Fruit fly (Drosophila melanogaster) whole organism, embryonic: ENCODE measurements around the gene nop5.

ENCODE experiments used
- ATbp ChIP-seq: fragments of 200-800 bp; sonication (Bioruptor generic); optimal IDR thresholded peaks from 2 replicates; lab custom pipeline; 2017; ENCODE audit warnings: missing biosample characterization, mild to moderate bottlenecking, missing genetic modification characterization, missing genetic modification reagents
- Adf1 ChIP-seq: fragments of 200-800 bp; sonication (Bioruptor generic); IDR thresholded peaks from 2 replicates; pipeline ENCODE4 v1.3.6; 2022; ENCODE audit warnings: missing biosample characterization, missing genetic modification characterization
- Atf3 ChIP-seq: fragments of 200-800 bp; sonication (Bioruptor generic); optimal IDR thresholded peaks from 3 replicates; lab custom pipeline; 2016; ENCODE audit warnings: missing biosample characterization, missing genetic modification characterization
- CG10147 ChIP-seq: fragments of 200-800 bp; sonication (Bioruptor generic); optimal IDR thresholded peaks from 2 replicates; lab custom pipeline; 2019; ENCODE audit warnings: missing biosample characterization, mild to moderate bottlenecking, missing genetic modification characterization, moderate library complexity
- CG1024 ChIP-seq: fragments of 200-800 bp; sonication (Bioruptor generic); IDR thresholded peaks from 2 replicates; pipeline ENCODE4 v1.3.6; 2022; ENCODE audit warnings: missing biosample characterization, missing genetic modification characterization
- CG10267 ChIP-seq: fragments of 200-800 bp; sonication (Bioruptor generic); optimal IDR thresholded peaks from 2 replicates; lab custom pipeline; 2018; ENCODE audit warnings: missing biosample characterization, mild to moderate bottlenecking, missing genetic modification characterization, moderate library complexity
- CG10431 ChIP-seq: fragments of 200-800 bp; sonication (Bioruptor generic); optimal IDR thresholded peaks from 3 replicates; lab custom pipeline; 2018; ENCODE audit warnings: missing biosample characterization, mild to moderate bottlenecking, missing genetic modification characterization
- CG12071 ChIP-seq: fragments of 200-800 bp; sonication (Bioruptor generic); optimal IDR thresholded peaks from 3 replicates; lab custom pipeline; 2018; ENCODE audit warnings: missing biosample characterization, mild to moderate bottlenecking, missing genetic modification characterization
- CG12769 ChIP-seq: fragments of 200-800 bp; sonication (Bioruptor generic); optimal IDR thresholded peaks from 2 replicates; lab custom pipeline; 2019; ENCODE audit warnings: missing biosample characterization, mild to moderate bottlenecking, missing genetic modification characterization, moderate library complexity
- CG14710 ChIP-seq: fragments of 200-800 bp; sonication (Bioruptor generic); optimal IDR thresholded peaks from 3 replicates; lab custom pipeline; 2019; ENCODE audit warnings: missing biosample characterization, mild to moderate bottlenecking, missing genetic modification characterization, moderate library complexity
- CG15601 ChIP-seq: fragments of 200-800 bp; sonication (Bioruptor generic); optimal IDR thresholded peaks from 3 replicates; lab custom pipeline; 2019; ENCODE audit warnings: missing biosample characterization, mild to moderate bottlenecking, missing genetic modification characterization, moderate library complexity
- CG1603 ChIP-seq: fragments of 200-800 bp; sonication (Bioruptor generic); optimal IDR thresholded peaks from 2 replicates; lab custom pipeline; 2019; ENCODE audit warnings: missing biosample characterization, mild to moderate bottlenecking, missing genetic modification characterization, moderate library complexity
- CG1647 ChIP-seq: fragments of 200-800 bp; sonication (Bioruptor generic); optimal IDR thresholded peaks from 3 replicates; lab custom pipeline; 2016; ENCODE audit warnings: missing biosample characterization, missing genetic modification characterization
- CG16863 ChIP-seq: fragments of 200-800 bp; sonication (Bioruptor generic); optimal IDR thresholded peaks from 3 replicates; lab custom pipeline; 2016; ENCODE audit warnings: missing biosample characterization, missing genetic modification characterization
- CG17186 ChIP-seq: fragments of 200-800 bp; sonication (Bioruptor generic); optimal IDR thresholded peaks from 3 replicates; lab custom pipeline; 2017; ENCODE audit warnings: missing biosample characterization, missing genetic modification reagents, missing genetic modification characterization
- CG18011 ChIP-seq: fragments of 200-800 bp; sonication (Bioruptor generic); optimal IDR thresholded peaks from 2 replicates; lab custom pipeline; 2017; ENCODE audit warnings: missing biosample characterization, missing genetic modification characterization, mild to moderate bottlenecking, moderate library complexity, missing genotype
- CG3281 ChIP-seq: fragments of 200-800 bp; sonication (Bioruptor generic); optimal IDR thresholded peaks from 3 replicates; lab custom pipeline; 2017; ENCODE audit warnings: missing biosample characterization, mild to moderate bottlenecking, missing genetic modification characterization
- CG4730 ChIP-seq: fragments of 200-800 bp; sonication (Bioruptor generic); IDR thresholded peaks from 2 replicates; pipeline ENCODE4 v1.3.6; 2022; ENCODE audit warnings: missing biosample characterization, missing genetic modification characterization
- CG4820 ChIP-seq: fragments of 200-800 bp; sonication (Bioruptor generic); optimal IDR thresholded peaks from 3 replicates; lab custom pipeline; 2016; ENCODE audit warnings: missing biosample characterization, missing genetic modification characterization
- CG7928 ChIP-seq: fragments of 200-800 bp; sonication (Bioruptor generic); optimal IDR thresholded peaks from 2 replicates; lab custom pipeline; 2017; ENCODE audit warnings: missing biosample characterization, mild to moderate bottlenecking, missing genetic modification characterization
- CG9797 ChIP-seq: fragments of 200-800 bp; sonication (Bioruptor generic); optimal IDR thresholded peaks from 3 replicates; lab custom pipeline; 2018; ENCODE audit warnings: missing biosample characterization, mild to moderate bottlenecking, missing genetic modification characterization
- Chrac-16 ChIP-seq: fragments of 200-800 bp; sonication (Bioruptor generic); optimal IDR thresholded peaks from 3 replicates; lab custom pipeline; 2016; ENCODE audit warnings: missing biosample characterization, missing genetic modification characterization
- CkIIα-i1 ChIP-seq: fragments of 200-800 bp; sonication (Bioruptor generic); IDR thresholded peaks from 2 replicates; pipeline ENCODE4 v1.3.6; 2022; ENCODE audit warnings: missing biosample characterization, missing genetic modification characterization
- Dll ChIP-seq: fragments of 200-800 bp; sonication (Bioruptor generic); IDR thresholded peaks from 4 replicates; pipeline ENCODE4 v1.3.6; 2022; ENCODE audit warnings: missing biosample characterization, missing genetic modification characterization; ENCODE audit not compliant: partially characterized antibody
- HmgD ChIP-seq: fragments of 200-800 bp; sonication (Bioruptor generic); optimal IDR thresholded peaks from 3 replicates; lab custom pipeline; 2016; ENCODE audit warnings: missing biosample characterization, missing genetic modification characterization
- Hr78 ChIP-seq, 2 experiments: fragments of 200-800 bp in 1 of 2; fragments of >200 bp in 1 of 2; sonication (Bioruptor generic) in 1 of 2; optimal IDR thresholded peaks; 2 replicates each; lab custom pipeline; 2017 to 2019; ENCODE audit warnings: missing biosample characterization in 2 of 2, missing genetic modification characterization in 2 of 2, mild to moderate bottlenecking in 1 of 2, moderate library complexity in 1 of 2
- Lim3 ChIP-seq: fragments of 200-800 bp; sonication (Bioruptor generic); IDR thresholded peaks from 2 replicates; pipeline ENCODE4 v1.3.6; 2022; ENCODE audit warnings: missing biosample characterization, missing genetic modification characterization
- Med ChIP-seq: fragments of 200-800 bp; sonication (Bioruptor generic); peaks from one replicate; lab custom pipeline; 2016; ENCODE audit warnings: missing biosample characterization, missing genetic modification characterization, mild to moderate bottlenecking, inconsistent platforms, moderate library complexity
- NC2α ChIP-seq: fragments of 200-800 bp; sonication (Bioruptor generic); optimal IDR thresholded peaks from 2 replicates; lab custom pipeline; 2016; ENCODE audit warnings: missing biosample characterization, missing genetic modification characterization
- Nf-YC ChIP-seq: fragments of 200-800 bp; optimal IDR thresholded peaks from 3 replicates; lab custom pipeline; 2019; ENCODE audit warnings: missing biosample characterization, mild to moderate bottlenecking, missing genetic modification characterization, moderate library complexity
- Poxn ChIP-seq: fragments of 200-800 bp; sonication (Bioruptor generic); IDR thresholded peaks from 2 replicates; pipeline ENCODE4 v1.3.6; 2022; ENCODE audit warnings: missing biosample characterization, missing genetic modification characterization
- Ptx1 ChIP-seq: fragments of 200-800 bp; sonication (Bioruptor generic); IDR thresholded peaks from 2 replicates; pipeline ENCODE4 v1.3.6; 2022; ENCODE audit warnings: missing biosample characterization, missing genetic modification characterization
- Sin3A ChIP-seq: fragments of >200 bp; optimal IDR thresholded peaks from 2 replicates; lab custom pipeline; 2018
- Ssrp ChIP-seq: fragments of 200-800 bp; sonication (Bioruptor generic); optimal IDR thresholded peaks from 2 replicates; lab custom pipeline; 2018; ENCODE audit warnings: missing biosample characterization, mild to moderate bottlenecking, missing genetic modification characterization, moderate library complexity
- Taf1 ChIP-seq: fragments of 200-800 bp; sonication (Bioruptor generic); IDR thresholded peaks from 2 replicates; pipeline ENCODE4 v1.3.6; 2022; ENCODE audit warnings: missing biosample characterization, missing genetic modification characterization
- ase ChIP-seq: fragments of 200-800 bp; sonication (Bioruptor generic); IDR thresholded peaks from 3 replicates; pipeline ENCODE4 v1.3.6; 2022; ENCODE audit warnings: missing biosample characterization, missing genetic modification characterization
- cas ChIP-seq: fragments of 200-800 bp; sonication (Bioruptor generic); IDR thresholded peaks from 2 replicates; pipeline ENCODE4 v1.3.6; 2022; ENCODE audit warnings: missing biosample characterization, missing genetic modification characterization
- eyg ChIP-seq: fragments of 200-800 bp; sonication (Bioruptor generic); optimal IDR thresholded peaks from 3 replicates; lab custom pipeline; 2016; ENCODE audit warnings: missing biosample characterization, missing genetic modification characterization
- fd96Cb ChIP-seq: fragments of 200-800 bp; sonication (Bioruptor generic); optimal IDR thresholded peaks from 2 replicates; lab custom pipeline; 2018; ENCODE audit warnings: missing biosample characterization, mild to moderate bottlenecking, missing genetic modification characterization, moderate library complexity
- gcm2 ChIP-seq: fragments of 200-800 bp; sonication (Bioruptor generic); optimal IDR thresholded peaks from 2 replicates; lab custom pipeline; 2016; ENCODE audit warnings: missing biosample characterization, missing genetic modification characterization
- gro ChIP-seq: fragments of 200-800 bp; sonication (Bioruptor generic); optimal IDR thresholded peaks from 2 replicates; lab custom pipeline; 2016; ENCODE audit warnings: missing biosample characterization, missing genetic modification characterization
- hbn ChIP-seq: fragments of 200-800 bp; sonication (Bioruptor generic); IDR thresholded peaks from 2 replicates; pipeline ENCODE4 v1.3.6; 2022; ENCODE audit warnings: missing biosample characterization, missing genetic modification characterization; ENCODE audit not compliant: partially characterized antibody
- insv ChIP-seq, 2 experiments: fragments of 200-800 bp; sonication (Bioruptor generic); optimal IDR thresholded peaks; 3 replicates each; lab custom pipeline; 2016 to 2018; ENCODE audit warnings: missing biosample characterization in 2 of 2, missing genetic modification characterization in 2 of 2
- inv ChIP-seq: fragments of 200-800 bp; sonication (Bioruptor generic); IDR thresholded peaks from 2 replicates; pipeline ENCODE4 v1.3.6; 2022; ENCODE audit warnings: missing biosample characterization, missing genetic modification characterization; ENCODE audit not compliant: partially characterized antibody
- luna ChIP-seq: fragments of 200-800 bp; sonication (Bioruptor generic); optimal IDR thresholded peaks from 2 replicates; lab custom pipeline; 2016; ENCODE audit warnings: missing biosample characterization, missing genetic modification characterization
- pho ChIP-seq: fragments of 200-800 bp; sonication (Bioruptor generic); optimal IDR thresholded peaks from 2 replicates; lab custom pipeline; 2016; ENCODE audit warnings: missing biosample characterization, missing genetic modification characterization
- tio ChIP-seq: fragments of 200-800 bp; sonication (Bioruptor generic); optimal IDR thresholded peaks from 2 replicates; lab custom pipeline; 2017; ENCODE audit warnings: missing biosample characterization, missing genetic modification characterization, inconsistent platforms
- twi ChIP-seq: fragments of 200-800 bp; optimal IDR thresholded peaks from 2 replicates; lab custom pipeline; 2019; ENCODE audit warnings: missing biosample characterization, mild to moderate bottlenecking, missing genetic modification characterization, moderate library complexity
- unpg ChIP-seq: fragments of 200-800 bp; sonication (Bioruptor generic); optimal IDR thresholded peaks from 3 replicates; lab custom pipeline; 2018; ENCODE audit warnings: missing biosample characterization, mild to moderate bottlenecking, missing genetic modification characterization, moderate library complexity
- usp ChIP-seq: fragments of >200 bp; optimal IDR thresholded peaks from 2 replicates; lab custom pipeline; 2017; ENCODE audit warnings: missing biosample characterization, missing genetic modification characterization

The nop5 gene

DNA sequence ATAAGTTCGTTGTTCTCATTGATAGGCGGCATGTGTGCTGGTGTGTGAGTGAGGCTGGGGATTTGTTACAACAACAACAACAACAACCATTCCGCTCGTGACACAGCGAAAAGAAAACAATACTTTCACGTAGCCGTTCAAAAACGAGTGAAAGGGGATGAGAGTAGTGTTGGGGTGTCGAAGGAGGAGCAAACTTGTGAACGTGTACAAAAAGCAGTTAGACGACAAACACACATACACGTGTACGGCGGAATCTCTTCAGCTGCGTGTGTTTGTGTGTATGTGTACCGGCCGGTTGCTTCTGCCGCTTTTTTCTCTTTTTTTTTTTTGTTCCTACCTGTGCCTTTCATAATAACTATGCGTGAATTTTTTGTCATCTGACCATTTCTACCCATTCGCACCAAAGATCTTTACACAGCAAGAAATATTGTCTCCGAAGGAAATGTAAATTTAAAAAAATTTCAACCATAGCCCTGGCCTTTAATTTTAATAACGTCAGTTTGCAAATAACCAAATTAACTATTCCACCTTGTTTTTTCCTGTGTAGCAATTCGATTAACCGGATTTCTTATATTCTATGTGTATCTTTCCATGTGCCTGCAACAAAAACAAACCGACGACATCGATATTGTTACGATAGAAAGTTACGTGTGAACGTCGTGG lies 3.7 kb upstream of the nop5 start (continued):
- no peak; the same call in 1 of the 2 replicates for TF ChIP-seq CG4730 (GFP tag; lab: Robert Waterston, UW)
- TF ChIP-seq CG10267 (tag; lab: Kevin White, UChicago) = peak; percentile 69
- TF ChIP-seq Med (GFP tag; lab: Kevin White, UChicago) = peak; percentile 93
- TF ChIP-seq HmgD (GFP tag; lab: Kevin White, UChicago) = no peak
- no peak for TF ChIP-seq insv (GFP tag; optimal IDR thresholded peaks at IDR 0.05; lab: Kevin White, UChicago)
- TF ChIP-seq CG14710 = peak; percentile 60
- peak; percentile 72 for TF ChIP-seq CG4820 (GFP tag; lab: Kevin White, UChicago)
- peak; percentile 50 for TF ChIP-seq pho (GFP tag; lab: Kevin White, UChicago)
- peak; percentile 66 for TF ChIP-seq fd96Cb (tag; lab: Kevin White, UChicago)
- peak; percentile 62 for TF ChIP-seq Chrac-16 (GFP tag; lab: Kevin White, UChicago)
- TF ChIP-seq gcm2 (GFP tag; lab: Kevin White, UChicago) = peak; percentile 8
- TF ChIP-seq eyg (GFP tag; lab: Kevin White, UChicago) = no peak
- no peak for TF ChIP-seq Taf1
- no peak for TF ChIP-seq twi (tag; lab: Kevin White, UChicago)
- TF ChIP-seq usp (GFP tag; lab: Kevin White, UChicago) = no peak
- TF ChIP-seq gro (GFP tag; lab: Kevin White, UChicago) = no peak
- TF ChIP-seq CG17186 = no peak
- no peak for TF ChIP-seq CG7928 (GFP tag; lab: Kevin White, UChicago)
- peak; percentile 46 for TF ChIP-seq CG16863 (GFP tag; lab: Kevin White, UChicago)
- no peak for TF ChIP-seq CG12071
- no peak for TF ChIP-seq Poxn (GFP tag; lab: Robert Waterston, UW)
- peak; percentile 61 for TF ChIP-seq CG12769 (tag; lab: Kevin White, UChicago)
- peak; percentile 33; the same call in 1 of the 2 replicates for TF ChIP-seq Adf1 (GFP tag; lab: Robert Waterston, UW)
- peak; percentile 43 for TF ChIP-seq CG18011 (GFP tag; lab: Kevin White, UChicago)
- no peak; the same call in none of the 2 replicates for TF ChIP-seq CG1024 (GFP tag; lab: Robert Waterston, UW)
- TF ChIP-seq Atf3 (GFP tag; lab: Kevin White, UChicago) = no peak
- no peak for TF ChIP-seq Lim3 (GFP tag; lab: Robert Waterston, UW)
- peak; percentile 41 for TF ChIP-seq CG10431
- TF ChIP-seq CG3281 (GFP tag; lab: Kevin White, UChicago) = peak; percentile 56
- peak; percentile 57 for TF ChIP-seq CG10147
- no peak for TF ChIP-seq hbn
- no peak for TF ChIP-seq cas (GFP tag; lab: Robert Waterston, UW)
- TF ChIP-seq luna = peak; percentile 33
- TF ChIP-seq CG1647 (GFP tag; lab: Kevin White, UChicago) = no peak
- peak; percentile 59 for TF ChIP-seq CG15601 (tag; lab: Kevin White, UChicago)
- TF ChIP-seq CkIIα-i1 = no peak
- TF ChIP-seq Ssrp (tag; lab: Kevin White, UChicago) = peak; percentile 69
- no peak for TF ChIP-seq inv
- TF ChIP-seq NC2α (GFP tag; lab: Kevin White, UChicago) = peak; percentile 7
- no peak for TF ChIP-seq tio (GFP tag; lab: Kevin White, UChicago)
- TF ChIP-seq unpg (GFP tag; lab: Kevin White, UChicago) = no peak
- peak; percentile 69 for TF ChIP-seq ATbp (GFP tag; lab: Kevin White, UChicago)
- no peak; the same call in none of the 3 replicates for TF ChIP-seq ase (GFP tag; lab: Robert Waterston, UW)
- TF ChIP-seq CG9797 (GFP tag; lab: Kevin White, UChicago) = no peak
- no peak for TF ChIP-seq Dll (GFP tag; lab: Robert Waterston, UW)
- no peak for TF ChIP-seq Ptx1 (GFP tag; lab: Robert Waterston, UW)
- no peak for TF ChIP-seq Hr78 (GFP tag; optimal IDR thresholded peaks at IDR 0.05; lab: Kevin White, UChicago)
- TF ChIP-seq CG1603 (tag; lab: Kevin White, UChicago) = peak; percentile 81
- no peak for TF ChIP-seq Nf-YC (tag; lab: Kevin White, UChicago)
- TF ChIP-seq Sin3A (lab: Kevin White, UChicago) = no peak
